Fruit fly (Drosophila melanogaster): ENCODE data around the gene Pdha.
A peak's percentile ranks its signal among the peaks of the same experiment; 100 is the strongest.

The Pdha gene

dm6 chrX:4686723-4687122 is 15.4 kb upstream of the Pdha start, which contains the start of gene Pp2C1 (continued):
- TF ChIP-seq CG3838 (GFP tag; optimal IDR thresholded peaks at IDR 0.05) (no peak), Hmr (GFP tag; optimal IDR thresholded peaks at IDR 0.05) (no peak), sqz (GFP tag; optimal IDR thresholded peaks at IDR 0.05) (no peak), gcm (GFP tag; optimal IDR thresholded peaks at IDR 0.05) (no peak), fu2 (GFP tag; optimal IDR thresholded peaks at IDR 0.05) (no peak), CG3726 (GFP tag; IDR thresholded peaks at IDR 0.05) (no peak), Drgx (GFP tag; IDR thresholded peaks at IDR 0.05) (no peak), Atf3 (GFP tag; optimal IDR thresholded peaks at IDR 0.05) (no peak), CG14014 (GFP tag; IDR thresholded peaks at IDR 0.05) (no peak), Sin3A (optimal IDR thresholded peaks at IDR 0.05) (no peak), GATAe (GFP tag; conservative IDR thresholded peaks at IDR 0.05) (no peak), h (optimal IDR thresholded peaks at IDR 0.05) (no peak), grau (tag; optimal IDR thresholded peaks at IDR 0.05) (no peak), CG15073 (GFP tag; optimal IDR thresholded peaks at IDR 0.05) (no peak), chm (GFP tag; IDR thresholded peaks at IDR 0.05) (no peak), CG11085 (GFP tag; IDR thresholded peaks at IDR 0.05) (no peak), Bgb (GFP tag; IDR thresholded peaks at IDR 0.05; ENCODE audit: partially characterized antibody) (peak; percentile 80), Ets97D (GFP tag; optimal IDR thresholded peaks at IDR 0.05) (no peak), org-1 (GFP tag; optimal IDR thresholded peaks at IDR 0.05) (no peak), bigmax (GFP tag; optimal IDR thresholded peaks at IDR 0.05) (no peak), Poxn (GFP tag; IDR thresholded peaks at IDR 0.05) (no peak), Awh (GFP tag; IDR thresholded peaks at IDR 0.05) (no peak), Sry-β (GFP tag; optimal IDR thresholded peaks at IDR 0.05) (no peak), Optix (GFP tag; IDR thresholded peaks at IDR 0.05) (no peak), CG15514 (GFP tag; optimal IDR thresholded peaks at IDR 0.05) (peak; percentile 26), Dek (tag; optimal IDR thresholded peaks at IDR 0.05) (no peak), CG13123 (GFP tag; optimal IDR thresholded peaks at IDR 0.05) (no peak), sob (GFP tag; IDR thresholded peaks at IDR 0.05) (no peak), Hr78 (GFP tag; optimal IDR thresholded peaks at IDR 0.05) (no peak), Lpt (GFP tag; optimal IDR thresholded peaks at IDR 0.05) (no peak), CG13775 (GFP tag; optimal IDR thresholded peaks at IDR 0.05) (no peak), CG7786 (GFP tag; optimal IDR thresholded peaks at IDR 0.05) (no peak), CG16863 (GFP tag; optimal IDR thresholded peaks at IDR 0.05) (no peak), Chrac-16 (GFP tag; optimal IDR thresholded peaks at IDR 0.05) (no peak), tna (GFP tag; IDR thresholded peaks at IDR 0.05; ENCODE audit: partially characterized antibody) (peak; percentile 67), CG12744 (GFP tag; optimal IDR thresholded peaks at IDR 0.05) (no peak), CG32532 (GFP tag; IDR thresholded peaks at IDR 0.05) (no peak), CG31441 (GFP tag; IDR thresholded peaks at IDR 0.05) (no peak), btn (GFP tag; optimal IDR thresholded peaks at IDR 0.05) (no peak), chif (GFP tag; optimal IDR thresholded peaks at IDR 0.05) (no peak), Abd-B (GFP tag; optimal IDR thresholded peaks at IDR 0.05) (no peak), odd (GFP tag; optimal IDR thresholded peaks at IDR 0.05) (no peak), CG10274 (GFP tag; optimal IDR thresholded peaks at IDR 0.05) (no peak), MBD-R2 (GFP tag; IDR thresholded peaks at IDR 0.05) (no peak), Sox100B (GFP tag; optimal IDR thresholded peaks at IDR 0.05) (no peak), p53 (GFP tag; optimal IDR thresholded peaks at IDR 0.05) (no peak), Nf-YC (tag; optimal IDR thresholded peaks at IDR 0.05) (no peak), nmo (GFP tag; optimal IDR thresholded peaks at IDR 0.05) (peak; percentile 11), z (GFP tag; IDR thresholded peaks at IDR 0.05) (no peak), jing (GFP tag; optimal IDR thresholded peaks at IDR 0.05) (no peak), Trl (optimal IDR thresholded peaks at IDR 0.05) (no peak), Trl (GFP tag; optimal IDR thresholded peaks at IDR 0.05) (no peak), shn (GFP tag; optimal IDR thresholded peaks at IDR 0.05) (no peak), Oli (tag; optimal IDR thresholded peaks at IDR 0.05) (no peak)
